Fruit fly (Drosophila melanogaster) whole organism, prepupa: Measurements from ENCODE around the gene CG4133.

Experiments
- Blimp-1 ChIP-seq: fragments of 200-800 bp; sonication (Bioruptor generic); optimal IDR thresholded peaks from 3 replicates; lab custom pipeline; 2017; ENCODE audit warnings: missing biosample characterization, missing genetic modification characterization, mild to moderate bottlenecking, moderate library complexity, missing genetic modification reagents
- CG11294 ChIP-seq: fragments of 200-800 bp; sonication (Bioruptor generic); IDR thresholded peaks from 2 replicates; pipeline ENCODE4 v1.3.6; 2022; ENCODE audit warnings: missing biosample characterization, missing genetic modification characterization
- CG11762 ChIP-seq: fragments of 200-800 bp; sonication (Bioruptor generic); optimal IDR thresholded peaks from 3 replicates; lab custom pipeline; 2016; ENCODE audit warnings: missing biosample characterization, missing genetic modification characterization; ENCODE audit not compliant: insufficient read depth
- CG15336 ChIP-seq: fragments of 200-800 bp; sonication (Bioruptor generic); IDR thresholded peaks from 2 replicates; pipeline ENCODE4 v1.3.6; 2022; ENCODE audit warnings: missing biosample characterization, missing genetic modification characterization
- CG1621 ChIP-seq: fragments of 200-800 bp; sonication (Bioruptor generic); optimal IDR thresholded peaks from 3 replicates; lab custom pipeline; 2018; ENCODE audit warnings: missing biosample characterization, mild to moderate bottlenecking, missing genetic modification characterization
- CG16779 ChIP-seq: fragments of 200-800 bp; sonication (Bioruptor generic); optimal IDR thresholded peaks from 3 replicates; lab custom pipeline; 2017; ENCODE audit warnings: missing biosample characterization, mild to moderate bottlenecking, missing genetic modification characterization
- CG3032 ChIP-seq: fragments of 200-800 bp; optimal IDR thresholded peaks from 2 replicates; lab custom pipeline; 2019; ENCODE audit warnings: missing biosample characterization, mild to moderate bottlenecking, missing genetic modification characterization, moderate library complexity
- CG31627 ChIP-seq: fragments of 200-800 bp; sonication (Bioruptor generic); optimal IDR thresholded peaks from 3 replicates; lab custom pipeline; 2016; ENCODE audit warnings: missing biosample characterization, missing genetic modification characterization
- CG32006 ChIP-seq: fragments of 200-800 bp; sonication (Bioruptor generic); optimal IDR thresholded peaks from 3 replicates; lab custom pipeline; 2017; ENCODE audit warnings: missing biosample characterization, mild to moderate bottlenecking, missing genetic modification characterization
- CG34406 ChIP-seq: fragments of 200-800 bp; sonication (Bioruptor generic); optimal IDR thresholded peaks from 3 replicates; lab custom pipeline; 2016; ENCODE audit warnings: missing biosample characterization, missing genetic modification characterization
- CG4318 ChIP-seq: fragments of 200-800 bp; sonication (Bioruptor generic); optimal IDR thresholded peaks from 3 replicates; lab custom pipeline; 2017; ENCODE audit warnings: missing biosample characterization, mild to moderate bottlenecking, missing genetic modification characterization
- CG6276 ChIP-seq: fragments of 200-800 bp; sonication (Bioruptor generic); optimal IDR thresholded peaks from 2 replicates; lab custom pipeline; 2017; ENCODE audit warnings: missing biosample characterization, mild to moderate bottlenecking, missing genetic modification characterization
- CG6792 ChIP-seq: fragments of 200-800 bp; sonication (Bioruptor generic); optimal IDR thresholded peaks from 3 replicates; lab custom pipeline; 2016; ENCODE audit warnings: missing biosample characterization, missing genetic modification characterization
- CG6808 ChIP-seq: fragments of 200-800 bp; sonication (Bioruptor generic); optimal IDR thresholded peaks from 3 replicates; lab custom pipeline; 2017; ENCODE audit warnings: missing biosample characterization, missing genetic modification characterization, mild to moderate bottlenecking, moderate library complexity, missing genetic modification reagents
- CG6854 ChIP-seq: fragments of 200-800 bp; sonication (Bioruptor generic); optimal IDR thresholded peaks from 2 replicates; lab custom pipeline; 2017; ENCODE audit warnings: missing biosample characterization, mild to moderate bottlenecking, missing genetic modification characterization
- CG7368 ChIP-seq: fragments of 200-800 bp; sonication (Bioruptor generic); optimal IDR thresholded peaks from 3 replicates; lab custom pipeline; 2016; ENCODE audit warnings: missing biosample characterization, missing genetic modification characterization
- CG8119 ChIP-seq: fragments of 200-800 bp; sonication (Bioruptor generic); IDR thresholded peaks from 3 replicates; pipeline ENCODE4 v1.3.6; 2022; ENCODE audit warnings: missing biosample characterization, missing genetic modification characterization
- CG8319 ChIP-seq: fragments of 200-800 bp; sonication (Bioruptor generic); optimal IDR thresholded peaks from 3 replicates; lab custom pipeline; 2016; ENCODE audit warnings: missing biosample characterization, missing genetic modification characterization
- CG9139 ChIP-seq: fragments of 200-800 bp; sonication (Bioruptor generic); optimal IDR thresholded peaks from 3 replicates; lab custom pipeline; 2017; ENCODE audit warnings: missing biosample characterization, mild to moderate bottlenecking, missing genetic modification characterization
- Eip75B ChIP-seq: fragments of 200-800 bp; sonication (Bioruptor generic); optimal IDR thresholded peaks from 3 replicates; lab custom pipeline; 2016; ENCODE audit warnings: missing biosample characterization, missing genetic modification characterization
- Eip78C ChIP-seq: fragments of 200-800 bp; sonication (Bioruptor generic); peaks from one replicate; lab custom pipeline; 2016; ENCODE audit warnings: missing biosample characterization, missing genetic modification characterization
- Eip93F ChIP-seq: fragments of 200-800 bp; sonication (Bioruptor generic); optimal IDR thresholded peaks from 2 replicates; lab custom pipeline; 2016; ENCODE audit warnings: missing biosample characterization, mild to moderate bottlenecking, missing genetic modification characterization
- Gug ChIP-seq: fragments of 200-800 bp; sonication (Bioruptor generic); IDR thresholded peaks from 2 replicates; pipeline ENCODE4 v1.3.6; 2022; ENCODE audit warnings: missing biosample characterization, missing genetic modification characterization
- Hr38 ChIP-seq: sonication (Bioruptor generic); optimal IDR thresholded peaks from 2 replicates; lab custom pipeline; 2016; ENCODE audit warnings: missing biosample characterization, missing genetic modification characterization
- Hr39 ChIP-seq: fragments of 200-800 bp; sonication (Bioruptor generic); optimal IDR thresholded peaks from 2 replicates; lab custom pipeline; 2016; ENCODE audit warnings: missing biosample characterization, missing genetic modification characterization
- Hr4 ChIP-seq: fragments of 200-800 bp; sonication (Bioruptor generic); optimal IDR thresholded peaks from 3 replicates; lab custom pipeline; 2016; ENCODE audit warnings: missing biosample characterization, missing genetic modification characterization
- Lpt ChIP-seq: fragments of 200-800 bp; sonication (Bioruptor generic); optimal IDR thresholded peaks from 3 replicates; lab custom pipeline; 2016; ENCODE audit warnings: missing biosample characterization, missing genetic modification characterization
- Met ChIP-seq: fragments of 200-800 bp; sonication (Bioruptor generic); optimal IDR thresholded peaks from 3 replicates; lab custom pipeline; 2016; ENCODE audit warnings: missing biosample characterization, missing genetic modification characterization
- OdsH ChIP-seq: fragments of 200-800 bp; sonication (Bioruptor generic); optimal IDR thresholded peaks from 3 replicates; lab custom pipeline; 2016; ENCODE audit warnings: missing biosample characterization, missing genetic modification characterization
- Smox ChIP-seq: fragments of 200-800 bp; sonication (Bioruptor generic); optimal IDR thresholded peaks from 3 replicates; lab custom pipeline; 2016; ENCODE audit warnings: missing biosample characterization, missing genetic modification characterization
- Sox14 ChIP-seq: fragments of 200-800 bp; sonication (Bioruptor generic); optimal IDR thresholded peaks from 3 replicates; lab custom pipeline; 2016; ENCODE audit warnings: missing biosample characterization, missing genetic modification characterization
- Sox15 ChIP-seq: fragments of 200-800 bp; sonication (Bioruptor generic); optimal IDR thresholded peaks from 3 replicates; lab custom pipeline; 2016; ENCODE audit warnings: missing biosample characterization, missing genetic modification characterization
- achi ChIP-seq: fragments of 200-800 bp; sonication (Bioruptor generic); optimal IDR thresholded peaks from 3 replicates; lab custom pipeline; 2016; ENCODE audit warnings: missing biosample characterization, missing genetic modification characterization
- cyc ChIP-seq: fragments of 200-800 bp; sonication (Bioruptor generic); optimal IDR thresholded peaks from 3 replicates; lab custom pipeline; 2016; ENCODE audit warnings: missing biosample characterization, missing genetic modification characterization
- dsx ChIP-seq: fragments of 200-800 bp; optimal IDR thresholded peaks from 3 replicates; lab custom pipeline; 2019; ENCODE audit warnings: missing biosample characterization, mild to moderate bottlenecking, missing genetic modification characterization, moderate library complexity; ENCODE audit not compliant: poor library complexity, severe bottlenecking
- eg ChIP-seq: fragments of 200-800 bp; sonication (Bioruptor generic); IDR thresholded peaks from 3 replicates; pipeline ENCODE4 v1.3.6; 2022; ENCODE audit warnings: missing biosample characterization, missing genetic modification characterization
- esn ChIP-seq: fragments of 200-800 bp; sonication (Bioruptor generic); optimal IDR thresholded peaks from 2 replicates; lab custom pipeline; 2016; ENCODE audit warnings: missing biosample characterization, mild to moderate bottlenecking, missing genetic modification characterization, moderate library complexity
- fd59A ChIP-seq: fragments of 200-800 bp; sonication (Bioruptor generic); optimal IDR thresholded peaks from 2 replicates; lab custom pipeline; 2017; ENCODE audit warnings: missing biosample characterization, mild to moderate bottlenecking, missing genetic modification characterization, missing genetic modification reagents
- fd85E ChIP-seq: fragments of 200-800 bp; sonication (Bioruptor generic); optimal IDR thresholded peaks from 3 replicates; lab custom pipeline; 2016; ENCODE audit warnings: missing biosample characterization, missing genetic modification characterization
- fkh ChIP-seq: fragments of 200-800 bp; sonication (Bioruptor generic); optimal IDR thresholded peaks from 3 replicates; lab custom pipeline; 2017; ENCODE audit warnings: missing biosample characterization, mild to moderate bottlenecking, missing genetic modification characterization, moderate library complexity
- lz ChIP-seq: fragments of 200-800 bp; sonication (Bioruptor generic); optimal IDR thresholded peaks from 3 replicates; lab custom pipeline; 2016; ENCODE audit warnings: missing biosample characterization, missing genetic modification characterization
- net ChIP-seq: fragments of 200-800 bp; sonication (Bioruptor generic); optimal IDR thresholded peaks from 3 replicates; lab custom pipeline; 2016; ENCODE audit warnings: missing biosample characterization, missing genetic modification characterization
- pdm3 ChIP-seq: fragments of 200-800 bp; sonication (Bioruptor generic); optimal IDR thresholded peaks from 3 replicates; lab custom pipeline; 2016; ENCODE audit warnings: missing biosample characterization, missing genetic modification characterization
- salr ChIP-seq, 2 experiments: fragments of 200-800 bp; sonication (Bioruptor generic); optimal IDR thresholded peaks; 3 replicates each; lab custom pipeline; 2016 to 2018; ENCODE audit warnings: missing biosample characterization in 2 of 2, missing genetic modification characterization in 2 of 2, mild to moderate bottlenecking in 1 of 2
- spab ChIP-seq: fragments of 200-800 bp; sonication (Bioruptor generic); optimal IDR thresholded peaks from 2 replicates; lab custom pipeline; 2017; ENCODE audit warnings: missing biosample characterization, mild to moderate bottlenecking, missing genetic modification characterization, missing genetic modification reagents
- ss ChIP-seq, 2 experiments: fragments of 200-800 bp; sonication (Bioruptor generic); optimal IDR thresholded peaks; 2 replicates in 1 of 2; 3 replicates in 1 of 2; lab custom pipeline; 2017 to 2018; ENCODE audit warnings: mild to moderate bottlenecking in 2 of 2, missing biosample characterization in 2 of 2, missing genetic modification characterization in 2 of 2, moderate library complexity in 1 of 2
- svp ChIP-seq: fragments of 200-800 bp; sonication (Bioruptor generic); peaks from one replicate; lab custom pipeline; 2016; ENCODE audit warnings: missing biosample characterization, missing genetic modification characterization
- topi ChIP-seq: fragments of 200-800 bp; sonication (Bioruptor generic); optimal IDR thresholded peaks from 3 replicates; lab custom pipeline; 2016; ENCODE audit warnings: missing biosample characterization, missing genetic modification characterization
- vri ChIP-seq: fragments of 200-800 bp; sonication (Bioruptor generic); optimal IDR thresholded peaks from 3 replicates; lab custom pipeline; 2016; ENCODE audit warnings: missing biosample characterization, mild to moderate bottlenecking, missing genetic modification characterization

CG4133 gene

dm6 chr2L:490150-491095 is 35.1 kb downstream of the CG4133 start:
- peak; percentile 79 for TF ChIP-seq cyc
- peak; percentile 39 for TF ChIP-seq fkh (GFP tag; lab: Kevin White, UChicago)
- TF ChIP-seq CG4318 (GFP tag; lab: Kevin White, UChicago): no peak
- peak; percentile 52 for TF ChIP-seq CG32006 (GFP tag; lab: Kevin White, UChicago)
- peak; percentile 41 to 42 for TF ChIP-seq salr (GFP tag; optimal IDR thresholded peaks at IDR 0.05; lab: Kevin White, UChicago)
- TF ChIP-seq Blimp-1: peak; percentile 27
- peak; percentile 60; the same call in 1 of the 2 replicates for TF ChIP-seq CG11294 (GFP tag; lab: Robert Waterston, UW)
- TF ChIP-seq svp (GFP tag; lab: Kevin White, UChicago): peak; percentile 83
- TF ChIP-seq Lpt (GFP tag; lab: Kevin White, UChicago): peak; percentile 69
- TF ChIP-seq fd59A (GFP tag; lab: Kevin White, UChicago): no peak
- TF ChIP-seq CG3032 (tag; lab: Kevin White, UChicago): peak; percentile 56
- peak; percentile 30 for TF ChIP-seq CG6792 (GFP tag; lab: Kevin White, UChicago)
- TF ChIP-seq Eip75B (GFP tag; lab: Kevin White, UChicago): peak; percentile 49
- TF ChIP-seq CG1621 (tag; lab: Kevin White, UChicago): peak; percentile 9
- 0 out of 2 replicates have a peak, but pooled peaks have one; percentile 68 for TF ChIP-seq CG15336
- no peak for TF ChIP-seq CG7368 (GFP tag; lab: Kevin White, UChicago)
- TF ChIP-seq Sox14 (GFP tag; lab: Kevin White, UChicago): peak; percentile 54
- TF ChIP-seq CG31627 (GFP tag; lab: Kevin White, UChicago): peak; percentile 83
- peak; percentile 73 for TF ChIP-seq topi (GFP tag; lab: Kevin White, UChicago)
- TF ChIP-seq CG9139 (GFP tag; lab: Kevin White, UChicago): peak; percentile 81
- peak; percentile 75 for TF ChIP-seq CG16779 (tag; lab: Kevin White, UChicago)
- no peak for TF ChIP-seq CG8319 (GFP tag; lab: Kevin White, UChicago)
- TF ChIP-seq Gug: no peak; the same call in 1 of the 2 replicates
- TF ChIP-seq lz: peak; percentile 56
- peak; percentile 65 for TF ChIP-seq eg (GFP tag; lab: Robert Waterston, UW)
- no peak for TF ChIP-seq Hr38 (GFP tag; lab: Kevin White, UChicago)
- TF ChIP-seq Eip78C (GFP tag; lab: Kevin White, UChicago): peak; percentile 90
- peak; percentile 84 to 90 for TF ChIP-seq ss (GFP tag; optimal IDR thresholded peaks at IDR 0.05; lab: Kevin White, UChicago)
- TF ChIP-seq Sox15 (GFP tag; lab: Kevin White, UChicago): peak; percentile 7
- TF ChIP-seq OdsH (GFP tag; lab: Kevin White, UChicago): peak; percentile 7
- peak; percentile 30 for TF ChIP-seq pdm3 (GFP tag; lab: Kevin White, UChicago)
- peak; percentile 64; the same call in 2 of the 3 replicates for TF ChIP-seq CG8119 (GFP tag; lab: Robert Waterston, UW)
- peak; percentile 62 for TF ChIP-seq esn
- peak; percentile 54 for TF ChIP-seq net (GFP tag; lab: Kevin White, UChicago)
- peak; percentile 25 for TF ChIP-seq Eip93F
- peak; percentile 39 for TF ChIP-seq CG34406 (GFP tag; lab: Kevin White, UChicago)
- peak; percentile 77 for TF ChIP-seq CG6276 (GFP tag; lab: Kevin White, UChicago)
- peak; percentile 86 for TF ChIP-seq vri (GFP tag; lab: Kevin White, UChicago)
- peak; percentile 33 for TF ChIP-seq fd85E (GFP tag; lab: Kevin White, UChicago)
- peak; percentile 49 for TF ChIP-seq Smox
- peak; percentile 37 for TF ChIP-seq dsx (GFP tag; lab: Kevin White, UChicago)
- TF ChIP-seq CG6808 (GFP tag; lab: Kevin White, UChicago): peak; percentile 55
- peak; percentile 26 for TF ChIP-seq spab (GFP tag; lab: Kevin White, UChicago)
- peak; percentile 64 for TF ChIP-seq Met (GFP tag; lab: Kevin White, UChicago)
- TF ChIP-seq Hr4 (GFP tag; lab: Kevin White, UChicago): peak; percentile 31
- TF ChIP-seq CG6854: peak; percentile 78
- peak; percentile 74 for TF ChIP-seq Hr39
- TF ChIP-seq CG11762 (GFP tag; lab: Kevin White, UChicago): peak; percentile 24
- TF ChIP-seq achi (GFP tag; lab: Kevin White, UChicago): peak; percentile 37
